Worm (Caenorhabditis elegans): Measurements from ENCODE around the gene ced-11.

DNA sequence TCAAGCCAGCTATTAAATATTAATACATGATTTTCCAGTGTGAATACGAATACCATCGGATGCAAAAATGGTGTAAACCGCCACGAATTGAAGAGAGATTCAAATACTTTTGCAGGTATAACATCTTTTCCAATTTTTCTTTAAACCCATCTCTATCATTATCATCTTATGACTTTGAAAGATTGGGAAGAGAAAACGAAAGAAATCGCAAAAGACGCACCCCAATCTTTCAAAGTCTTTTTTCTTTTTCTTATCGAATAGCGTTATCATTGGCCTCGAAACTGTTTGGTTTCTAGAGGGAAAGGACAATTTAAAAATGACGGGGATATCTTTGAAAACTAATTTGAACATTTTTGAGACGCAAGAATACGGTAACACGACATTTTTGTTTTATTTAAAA is 13.7 kb upstream of the ced-11 start:
- no peak for TF ChIP-seq ama-1 (optimal IDR thresholded peaks at IDR 0.05)
- no peak for TF ChIP-seq tra-4 (tag; optimal IDR thresholded peaks at IDR 0.05)
- TF ChIP-seq tbx-11 (GFP tag; IDR thresholded peaks at IDR 0.05) = no peak
